Fruit fly (Drosophila melanogaster): ENCODE results near the gene CG42337.

Gene CG42337

dm6 chr3L:21223268-21223667, 30.1 kb upstream of the CG42337 start (continued):
- TF ChIP-seq CG10631 (GFP tag; optimal IDR thresholded peaks at IDR 0.05) (no peak), dsx (GFP tag; optimal IDR thresholded peaks at IDR 0.05; ENCODE audit: poor library complexity, severe bottlenecking) (no peak), fkh (GFP tag; optimal IDR thresholded peaks at IDR 0.05) (no peak), Hr39 (GFP tag; optimal IDR thresholded peaks at IDR 0.05) (no peak), CG16779 (tag; optimal IDR thresholded peaks at IDR 0.05) (no peak), CG11902 (GFP tag; optimal IDR thresholded peaks at IDR 0.05) (no peak), ss (GFP tag; optimal IDR thresholded peaks at IDR 0.05) (no peak), CG10669 (GFP tag; optimal IDR thresholded peaks at IDR 0.05) (no peak), CG8119 (GFP tag; IDR thresholded peaks at IDR 0.05) (peak; percentile 30; the same call in 1 of the 3 replicates), Hr4 (GFP tag; optimal IDR thresholded peaks at IDR 0.05) (peak; percentile 60), fd85E (GFP tag; optimal IDR thresholded peaks at IDR 0.05) (no peak)

- peak; percentile 5 for TF ChIP-seq Eip78C (GFP tag)
- TF ChIP-seq Smox (GFP tag; optimal IDR thresholded peaks at IDR 0.05), result no peak
- no peak for TF ChIP-seq CG3032 (tag; optimal IDR thresholded peaks at IDR 0.05)
Measured at dm6 chr3L:21220100-21220499, 26.9 kb upstream of the CG42337 start, which contains the start of gene CG43219. Gene CG43219 (plus strand): TSS chr3L:21220400.

dm6 chr3L:21219160-21219559, 26.0 kb upstream of the CG42337 start:
- TF ChIP-seq CG6276 (GFP tag; optimal IDR thresholded peaks at IDR 0.05) (no peak), OdsH (GFP tag; optimal IDR thresholded peaks at IDR 0.05) (no peak), fkh (GFP tag; optimal IDR thresholded peaks at IDR 0.05) (no peak), CG6854 (GFP tag; optimal IDR thresholded peaks at IDR 0.05) (no peak), Eip75B (GFP tag; optimal IDR thresholded peaks at IDR 0.05) (peak; percentile 39), CG6163 (GFP tag; IDR thresholded peaks at IDR 0.05) (peak; percentile 44; the same call in 1 of the 3 replicates), Ets96B (tag; optimal IDR thresholded peaks at IDR 0.05) (no peak)

dm6 chr3L:21216697-21217291, 23.6 kb upstream of the CG42337 start, which contains the start of the genes Trmt112 and Ilk:
Gene Trmt112 (minus strand): TSS chr3L:21216839.
Gene Ilk (plus strand): TSS chr3L:21216901.
- TF ChIP-seq OdsH (GFP tag; optimal IDR thresholded peaks at IDR 0.05) (no peak), Gug (GFP tag; IDR thresholded peaks at IDR 0.05) (no peak), fkh (GFP tag; optimal IDR thresholded peaks at IDR 0.05) (peak; percentile 60), CG8632 (GFP tag; optimal IDR thresholded peaks at IDR 0.05) (no peak), net (GFP tag; optimal IDR thresholded peaks at IDR 0.05) (no peak), Eip78C (GFP tag) (peak; percentile 76), CG11902 (GFP tag; optimal IDR thresholded peaks at IDR 0.05) (no peak), dsx (GFP tag; optimal IDR thresholded peaks at IDR 0.05; ENCODE audit: poor library complexity, severe bottlenecking) (peak; percentile 46), CG11294 (GFP tag; IDR thresholded peaks at IDR 0.05) (no peak), Hr39 (GFP tag; optimal IDR thresholded peaks at IDR 0.05) (no peak), Sox14 (GFP tag; optimal IDR thresholded peaks at IDR 0.05) (no peak)

dm6 chr3L:21209921-21210532, 16.9 kb upstream of the CG42337 start, which contains the start of the genes CG10510 and CG10508:
Gene CG10510 (minus strand): TSS chr3L:21210084.
Gene CG10508 (plus strand): TSS chr3L:21210215.
- TF ChIP-seq pdm3 (GFP tag; optimal IDR thresholded peaks at IDR 0.05) (no peak), CG8119 (GFP tag; IDR thresholded peaks at IDR 0.05) (no peak), achi (GFP tag; optimal IDR thresholded peaks at IDR 0.05) (no peak), fkh (GFP tag; optimal IDR thresholded peaks at IDR 0.05) (no peak), Sox102F (GFP tag; optimal IDR thresholded peaks at IDR 0.05) (no peak)

dm6 chr3L:21206486-21206885, 13.3 kb upstream of the CG42337 start:
- TF ChIP-seq CG15336 (GFP tag; IDR thresholded peaks at IDR 0.05) (no peak), Sox14 (GFP tag; optimal IDR thresholded peaks at IDR 0.05) (no peak), OdsH (GFP tag; optimal IDR thresholded peaks at IDR 0.05) (no peak), eg (GFP tag; IDR thresholded peaks at IDR 0.05) (no peak), fkh (GFP tag; optimal IDR thresholded peaks at IDR 0.05) (no peak), CG7368 (GFP tag; optimal IDR thresholded peaks at IDR 0.05) (no peak), CG3032 (tag; optimal IDR thresholded peaks at IDR 0.05) (no peak), CG1621 (tag; optimal IDR thresholded peaks at IDR 0.05) (no peak), fd59A (GFP tag; optimal IDR thresholded peaks at IDR 0.05) (no peak), Met (GFP tag; optimal IDR thresholded peaks at IDR 0.05) (no peak), CG11902 (GFP tag; optimal IDR thresholded peaks at IDR 0.05) (no peak), CG3919 (GFP tag; optimal IDR thresholded peaks at IDR 0.05) (no peak), dac (GFP tag; optimal IDR thresholded peaks at IDR 0.05) (no peak), Lpt (GFP tag; optimal IDR thresholded peaks at IDR 0.05) (no peak), CG31627 (GFP tag; optimal IDR thresholded peaks at IDR 0.05) (no peak)
